Fruit fly (Drosophila melanogaster) whole organism, embryonic: Measurements from ENCODE around the gene CheA75a.

ENCODE experiments used
- CG10267 ChIP-seq: fragments of 200-800 bp; sonication (Bioruptor generic); optimal IDR thresholded peaks from 2 replicates; lab custom pipeline; 2018; ENCODE audit warnings: missing biosample characterization, mild to moderate bottlenecking, missing genetic modification characterization, moderate library complexity
- CG11723 ChIP-seq: fragments of 200-800 bp; sonication (Bioruptor generic); optimal IDR thresholded peaks from 2 replicates; lab custom pipeline; 2017; ENCODE audit warnings: missing biosample characterization, mild to moderate bottlenecking, missing genetic modification characterization
- CG13296 ChIP-seq: fragments of 200-800 bp; sonication (Bioruptor generic); optimal IDR thresholded peaks from 3 replicates; lab custom pipeline; 2018; ENCODE audit warnings: missing biosample characterization, mild to moderate bottlenecking, missing genetic modification characterization
- CG14965 ChIP-seq: fragments of 200-800 bp; sonication (Bioruptor generic); optimal IDR thresholded peaks from 2 replicates; lab custom pipeline; 2016; ENCODE audit warnings: missing biosample characterization, missing genetic modification characterization, borderline replicate concordance
- CG15601 ChIP-seq: fragments of 200-800 bp; sonication (Bioruptor generic); optimal IDR thresholded peaks from 3 replicates; lab custom pipeline; 2019; ENCODE audit warnings: missing biosample characterization, mild to moderate bottlenecking, missing genetic modification characterization, moderate library complexity
- CG17912 ChIP-seq: fragments of 200-800 bp; sonication (Bioruptor generic); optimal IDR thresholded peaks from 2 replicates; lab custom pipeline; 2018; ENCODE audit warnings: missing biosample characterization, mild to moderate bottlenecking, missing genetic modification characterization
- CG33557 ChIP-seq: fragments of 200-800 bp; sonication (Bioruptor generic); optimal IDR thresholded peaks from 2 replicates; lab custom pipeline; 2019; ENCODE audit warnings: missing biosample characterization, mild to moderate bottlenecking, missing genetic modification characterization, moderate library complexity
- CG5180 ChIP-seq: fragments of 200-800 bp; sonication (Bioruptor generic); optimal IDR thresholded peaks from 3 replicates; lab custom pipeline; 2017; ENCODE audit warnings: missing biosample characterization, missing genetic modification characterization, mild to moderate bottlenecking, moderate library complexity, missing genetic modification reagents
- CG6689 ChIP-seq: fragments of 200-800 bp; sonication (Bioruptor generic); IDR thresholded peaks from 2 replicates; pipeline ENCODE4 v1.3.6; 2022; ENCODE audit warnings: missing biosample characterization, missing genetic modification characterization
- CG6765 ChIP-seq: fragments of 200-800 bp; sonication (Bioruptor generic); optimal IDR thresholded peaks from 3 replicates; lab custom pipeline; 2017; ENCODE audit warnings: missing biosample characterization, mild to moderate bottlenecking, missing genetic modification characterization
- CG7963 ChIP-seq: fragments of 200-800 bp; sonication (Bioruptor generic); IDR thresholded peaks from 3 replicates; pipeline ENCODE4 v1.3.6; 2022; ENCODE audit warnings: missing biosample characterization, missing genetic modification characterization; ENCODE audit not compliant: partially characterized antibody
- CG7987 ChIP-seq: fragments of 200-800 bp; sonication (Bioruptor generic); optimal IDR thresholded peaks from 2 replicates; lab custom pipeline; 2018; ENCODE audit warnings: missing biosample characterization, mild to moderate bottlenecking, missing genetic modification characterization, moderate library complexity
- CG8924 ChIP-seq: fragments of 200-800 bp; optimal IDR thresholded peaks from 3 replicates; lab custom pipeline; 2019; ENCODE audit warnings: missing biosample characterization, mild to moderate bottlenecking, missing genetic modification characterization, moderate library complexity
- CrebB ChIP-seq: fragments of 200-800 bp; sonication (Bioruptor generic); optimal IDR thresholded peaks from 3 replicates; lab custom pipeline; 2018; ENCODE audit warnings: missing biosample characterization, mild to moderate bottlenecking, missing genetic modification characterization
- D19B ChIP-seq: fragments of 200-800 bp; sonication (Bioruptor generic); optimal IDR thresholded peaks from 2 replicates; lab custom pipeline; 2017; ENCODE audit warnings: missing biosample characterization, mild to moderate bottlenecking, missing genetic modification characterization
- Doc2 ChIP-seq: fragments of 200-800 bp; sonication (Bioruptor generic); IDR thresholded peaks from 2 replicates; pipeline ENCODE4 v1.3.6; 2022; ENCODE audit warnings: missing biosample characterization, missing genetic modification characterization
- Dref ChIP-seq: fragments of 200-800 bp; sonication (Bioruptor generic); IDR thresholded peaks from 2 replicates; pipeline ENCODE4 v1.3.6; 2022; ENCODE audit warnings: missing biosample characterization, missing genetic modification characterization
- Drgx ChIP-seq: fragments of 200-800 bp; sonication (Bioruptor generic); IDR thresholded peaks from 2 replicates; pipeline ENCODE4 v1.3.6; 2022; ENCODE audit warnings: missing biosample characterization, missing genetic modification characterization
- E2f2 ChIP-seq: fragments of 200-800 bp; sonication (Bioruptor generic); IDR thresholded peaks from 2 replicates; pipeline ENCODE4 v1.3.6; 2022; ENCODE audit warnings: missing biosample characterization, missing genetic modification characterization
- Ets65A ChIP-seq: fragments of 200-800 bp; sonication (Bioruptor generic); peaks from one replicate; lab custom pipeline; 2016; ENCODE audit warnings: missing biosample characterization, missing genetic modification characterization
- H15 ChIP-seq: fragments of 200-800 bp; sonication (Bioruptor generic); IDR thresholded peaks from 3 replicates; pipeline ENCODE4 v1.3.6; 2022; ENCODE audit warnings: missing biosample characterization, missing genetic modification characterization
- HLH54F ChIP-seq: fragments of 200-800 bp; sonication (Bioruptor generic); optimal IDR thresholded peaks from 3 replicates; lab custom pipeline; 2016; ENCODE audit warnings: missing biosample characterization, missing genetic modification characterization
- HLHmδ ChIP-seq: fragments of 200-800 bp; sonication (Bioruptor generic); optimal IDR thresholded peaks from 2 replicates; lab custom pipeline; 2018; ENCODE audit warnings: missing biosample characterization, mild to moderate bottlenecking, missing genetic modification characterization, moderate library complexity
- Hr78 ChIP-seq, 2 experiments: fragments of 200-800 bp in 1 of 2; fragments of >200 bp in 1 of 2; sonication (Bioruptor generic) in 1 of 2; optimal IDR thresholded peaks; 2 replicates each; lab custom pipeline; 2017 to 2019; ENCODE audit warnings: missing biosample characterization in 2 of 2, missing genetic modification characterization in 2 of 2, mild to moderate bottlenecking in 1 of 2, moderate library complexity in 1 of 2
- Oaz ChIP-seq: fragments of 200-800 bp; sonication (Bioruptor generic); IDR thresholded peaks from 2 replicates; pipeline ENCODE4 v1.3.6; 2022; ENCODE audit warnings: missing biosample characterization, missing genetic modification characterization
- Rfx ChIP-seq: fragments of 200-800 bp; sonication (Bioruptor generic); IDR thresholded peaks from 2 replicates; pipeline ENCODE4 v1.3.6; 2022; ENCODE audit warnings: missing biosample characterization, missing genetic modification characterization
- Sry-β ChIP-seq: fragments of 200-800 bp; sonication (Bioruptor generic); optimal IDR thresholded peaks from 2 replicates; lab custom pipeline; 2018; ENCODE audit warnings: missing biosample characterization, mild to moderate bottlenecking, missing genetic modification characterization, moderate library complexity
- Ssrp ChIP-seq: fragments of 200-800 bp; sonication (Bioruptor generic); optimal IDR thresholded peaks from 2 replicates; lab custom pipeline; 2018; ENCODE audit warnings: missing biosample characterization, mild to moderate bottlenecking, missing genetic modification characterization, moderate library complexity
- Xrp1 ChIP-seq: fragments of 200-800 bp; sonication (Bioruptor generic); IDR thresholded peaks from 2 replicates; pipeline ENCODE4 v1.3.6; 2022; ENCODE audit warnings: missing biosample characterization, missing genetic modification characterization
- abd-A ChIP-seq: fragments of 200-800 bp; sonication (Bioruptor generic); optimal IDR thresholded peaks from 3 replicates; lab custom pipeline; 2019; ENCODE audit warnings: missing biosample characterization, mild to moderate bottlenecking, missing genetic modification characterization, moderate library complexity
- bbx ChIP-seq: fragments of 200-800 bp; sonication (Bioruptor generic); IDR thresholded peaks from 2 replicates; pipeline ENCODE4 v1.3.6; 2022; ENCODE audit warnings: missing biosample characterization, missing genetic modification characterization; ENCODE audit not compliant: partially characterized antibody
- crol ChIP-seq: fragments of 200-800 bp; sonication (Bioruptor generic); IDR thresholded peaks from 2 replicates; pipeline ENCODE4 v1.3.6; 2022; ENCODE audit warnings: missing biosample characterization, missing genetic modification characterization
- dati ChIP-seq: fragments of 200-800 bp; sonication (Bioruptor generic); IDR thresholded peaks from 2 replicates; pipeline ENCODE4 v1.3.6; 2022; ENCODE audit warnings: missing biosample characterization, missing genetic modification characterization
- en ChIP-seq: fragments of 200-800 bp; sonication (Bioruptor generic); optimal IDR thresholded peaks from 2 replicates; lab custom pipeline; 2016; ENCODE audit warnings: missing biosample characterization, missing genetic modification characterization
- esg ChIP-seq: fragments of 200-800 bp; sonication (Bioruptor generic); conservative IDR thresholded peaks from 2 replicates; pipeline ENCODE4 v1.3.6; 2022; ENCODE audit warnings: missing biosample characterization, missing genetic modification characterization
- exex ChIP-seq: fragments of 200-800 bp; sonication (Bioruptor generic); optimal IDR thresholded peaks from 4 replicates; lab custom pipeline; 2018; ENCODE audit warnings: missing biosample characterization, mild to moderate bottlenecking, missing genetic modification characterization, moderate library complexity
- fd102C ChIP-seq: fragments of 200-800 bp; sonication (Bioruptor generic); optimal IDR thresholded peaks from 2 replicates; lab custom pipeline; 2018; ENCODE audit warnings: missing biosample characterization, mild to moderate bottlenecking, missing genetic modification characterization, moderate library complexity
- fru ChIP-seq: fragments of >200 bp; optimal IDR thresholded peaks from 2 replicates; lab custom pipeline; 2017
- gem ChIP-seq: fragments of 200-800 bp; sonication (Bioruptor generic); optimal IDR thresholded peaks from 2 replicates; lab custom pipeline; 2019; ENCODE audit warnings: missing biosample characterization, mild to moderate bottlenecking, missing genetic modification characterization, moderate library complexity
- grn ChIP-seq: fragments of 200-800 bp; sonication (Bioruptor generic); optimal IDR thresholded peaks from 3 replicates; lab custom pipeline; 2017; ENCODE audit warnings: missing biosample characterization, missing genetic modification characterization
- jumu ChIP-seq: fragments of 200-800 bp; sonication (Bioruptor generic); optimal IDR thresholded peaks from 3 replicates; lab custom pipeline; 2016; ENCODE audit warnings: missing biosample characterization, missing genetic modification characterization
- luna ChIP-seq: fragments of 200-800 bp; sonication (Bioruptor generic); optimal IDR thresholded peaks from 2 replicates; lab custom pipeline; 2016; ENCODE audit warnings: missing biosample characterization, missing genetic modification characterization
- mld ChIP-seq: fragments of 200-800 bp; sonication (Bioruptor generic); IDR thresholded peaks from 3 replicates; pipeline ENCODE4 v1.3.6; 2022; ENCODE audit warnings: missing biosample characterization, missing genetic modification characterization; ENCODE audit not compliant: partially characterized antibody
- p53 ChIP-seq: fragments of 200-800 bp; sonication (Bioruptor generic); optimal IDR thresholded peaks from 2 replicates; lab custom pipeline; 2016; ENCODE audit warnings: missing biosample characterization, missing genetic modification characterization
- pita ChIP-seq: fragments of 200-800 bp; sonication (Bioruptor generic); optimal IDR thresholded peaks from 2 replicates; lab custom pipeline; 2017; ENCODE audit warnings: missing biosample characterization, mild to moderate bottlenecking, missing genetic modification characterization
- run ChIP-seq: fragments of 200-800 bp; sonication (Bioruptor generic); optimal IDR thresholded peaks from 3 replicates; lab custom pipeline; 2018; ENCODE audit warnings: missing biosample characterization, mild to moderate bottlenecking, missing genetic modification characterization
- sd ChIP-seq: fragments of 200-800 bp; sonication (Bioruptor generic); optimal IDR thresholded peaks from 3 replicates; lab custom pipeline; 2018; ENCODE audit warnings: missing biosample characterization, mild to moderate bottlenecking, missing genetic modification characterization, moderate library complexity
- sqz ChIP-seq: fragments of 200-800 bp; sonication (Bioruptor generic); optimal IDR thresholded peaks from 3 replicates; lab custom pipeline; 2018; ENCODE audit warnings: missing biosample characterization, mild to moderate bottlenecking, missing genetic modification characterization
- tll ChIP-seq, 2 experiments: fragments of 200-800 bp in 1 of 2; fragments of >200 bp in 1 of 2; sonication (Bioruptor generic) in 1 of 2; optimal IDR thresholded peaks; 2 replicates each; lab custom pipeline; 2017 to 2019; ENCODE audit warnings: missing biosample characterization in 2 of 2, missing genetic modification characterization in 2 of 2, mild to moderate bottlenecking in 1 of 2, moderate library complexity in 1 of 2
- zen ChIP-seq: fragments of 200-800 bp; sonication (Bioruptor generic); optimal IDR thresholded peaks from 3 replicates; lab custom pipeline; 2018; ENCODE audit warnings: missing biosample characterization, mild to moderate bottlenecking, missing genetic modification characterization, moderate library complexity

CheA75a gene

dm6 chr3L:18212237-18212653 is 39.6 kb upstream of the CheA75a start (continued):
- TF ChIP-seq Oaz (GFP tag; lab: Robert Waterston, UW) (peak; percentile 88), zen (peak; percentile 59), CG14965 (GFP tag; lab: Kevin White, UChicago) (no peak), Sry-β (GFP tag; lab: Kevin White, UChicago) (peak; percentile 16), HLH54F (peak; percentile 34), D19B (peak; percentile 90), grn (GFP tag; lab: Kevin White, UChicago) (no peak), Dref (GFP tag; lab: Robert Waterston, UW) (no peak), Ets65A (GFP tag; lab: Kevin White, UChicago) (peak; percentile 90), fd102C (GFP tag; lab: Kevin White, UChicago) (peak; percentile 6), HLHmδ (GFP tag; lab: Kevin White, UChicago) (no peak), luna (GFP tag; lab: Kevin White, UChicago) (no peak), CrebB (tag; lab: Kevin White, UChicago) (no peak), Ssrp (tag; lab: Kevin White, UChicago) (peak; percentile 71), CG17912 (no peak), H15 (peak; percentile 93), run (tag; lab: Kevin White, UChicago) (peak; percentile 58), CG6689 (GFP tag; lab: Robert Waterston, UW) (peak; percentile 93), CG33557 (GFP tag; lab: Kevin White, UChicago) (no peak), crol (peak; percentile 44; the same call in 1 of the 2 replicates), abd-A (tag; lab: Kevin White, UChicago) (peak; percentile 21), jumu (GFP tag; lab: Kevin White, UChicago) (peak; percentile 52), Xrp1 (peak; percentile 94), E2f2 (peak; percentile 73), pita (GFP tag; lab: Kevin White, UChicago) (no peak), CG7987 (GFP tag; lab: Kevin White, UChicago) (no peak), CG13296 (GFP tag; lab: Kevin White, UChicago) (peak; percentile 40), mld (GFP tag; lab: Robert Waterston, UW) (no peak), en (GFP tag; lab: Kevin White, UChicago) (peak; percentile 42), fru (lab: Kevin White, UChicago) (no peak), Doc2 (no peak; the same call in 1 of the 2 replicates), Hr78 (GFP tag; optimal IDR thresholded peaks at IDR 0.05; lab: Kevin White, UChicago) (peak in 1 of 2 experiments; percentile 30), Drgx (peak; percentile 93), tll (GFP tag; optimal IDR thresholded peaks at IDR 0.05; lab: Kevin White, UChicago) (no peak), dati (peak; percentile 66; the same call in 1 of the 2 replicates), esg (GFP tag; lab: Robert Waterston, UW) (peak; percentile 88), Rfx (GFP tag; lab: Robert Waterston, UW) (peak; percentile 88), gem (tag; lab: Kevin White, UChicago) (peak; percentile 89), sqz (GFP tag; lab: Kevin White, UChicago) (peak; percentile 45), CG7963 (GFP tag; lab: Robert Waterston, UW) (no peak), CG15601 (tag; lab: Kevin White, UChicago) (peak; percentile 51), p53 (GFP tag; lab: Kevin White, UChicago) (no peak), CG11723 (GFP tag; lab: Kevin White, UChicago) (peak; percentile 54), CG5180 (GFP tag; lab: Kevin White, UChicago) (peak; percentile 52), CG6765 (GFP tag; lab: Kevin White, UChicago) (no peak), CG10267 (tag; lab: Kevin White, UChicago) (peak; percentile 73), bbx (GFP tag; lab: Robert Waterston, UW) (no peak), sd (peak; percentile 11), exex (tag; lab: Kevin White, UChicago) (no peak), CG8924 (peak; percentile 77)
